Worm (Caenorhabditis elegans): ENCODE results near the gene str-140.
A peak's percentile ranks its signal among the peaks of the same experiment; 100 is the strongest.

Gene str-140

ce11 chrV:8040247-8041084 lies 27.2 kb downstream of the str-140 start:
- TF ChIP-seq klf-2 (GFP tag; conservative IDR thresholded peaks at IDR 0.05) = no peak

ce11 chrV:8039606-8040005 lies 28.1 kb downstream of the str-140 start:
- peak; percentile 58; the same call in 1 of the 2 replicates for TF ChIP-seq flt-1 (GFP tag; IDR thresholded peaks at IDR 0.05)
- no peak for TF ChIP-seq ref-1 (GFP tag; conservative IDR thresholded peaks at IDR 0.05)

ce11 chrV:8039085-8039525 lies 28.6 kb downstream of the str-140 start:
- peak; percentile 38 for TF ChIP-seq flt-1 (GFP tag; IDR thresholded peaks at IDR 0.05)
- TF ChIP-seq cog-1 (tag; optimal IDR thresholded peaks at IDR 0.05) = no peak
- TF ChIP-seq ztf-23 (GFP tag; IDR thresholded peaks at IDR 0.05) = peak; percentile 56; the same call in 1 of the 2 replicates
- TF ChIP-seq ztf-29 (GFP tag; IDR thresholded peaks at IDR 0.05) = no peak

- TF ChIP-seq ref-1 (GFP tag; conservative IDR thresholded peaks at IDR 0.05) = no peak
These were observed 31.8 kb downstream of the str-140 start, which contains the start of gene ZC513.14 for ce11 chrV:8035947-8036346. TSS of gene ZC513.14 (minus strand) at chrV:8036047.

- TF ChIP-seq ztf-23 (GFP tag; IDR thresholded peaks at IDR 0.05) (no peak), klf-2 (GFP tag; conservative IDR thresholded peaks at IDR 0.05) (no peak), tab-1 (GFP tag; IDR thresholded peaks at IDR 0.05) (no peak), cog-1 (tag; optimal IDR thresholded peaks at IDR 0.05) (no peak), ref-1 (GFP tag; conservative IDR thresholded peaks at IDR 0.05) (no peak), med-1 (GFP tag; optimal IDR thresholded peaks at IDR 0.05; ENCODE audit: insufficient read depth) (no peak), flt-1 (GFP tag; IDR thresholded peaks at IDR 0.05) (no peak), T22C8.4 (GFP tag; IDR thresholded peaks at IDR 0.05) (no peak), ztf-29 (GFP tag; IDR thresholded peaks at IDR 0.05) (no peak)
These were observed 32.9 kb downstream of the str-140 start, which contains the start of gene algn-12 for ce11 chrV:8034811-8035210. TSS of gene algn-12 (plus strand) at chrV:8035111.

- TF ChIP-seq flt-1 (GFP tag; IDR thresholded peaks at IDR 0.05) (no peak), cog-1 (tag; optimal IDR thresholded peaks at IDR 0.05) (no peak), ztf-29 (GFP tag; IDR thresholded peaks at IDR 0.05) (no peak), klf-2 (GFP tag; conservative IDR thresholded peaks at IDR 0.05) (no peak), T22C8.4 (GFP tag; IDR thresholded peaks at IDR 0.05) (no peak), ztf-23 (GFP tag; IDR thresholded peaks at IDR 0.05) (no peak), ref-1 (GFP tag; conservative IDR thresholded peaks at IDR 0.05) (no peak), med-1 (GFP tag; optimal IDR thresholded peaks at IDR 0.05; ENCODE audit: insufficient read depth) (no peak)
These were observed 36.6 kb downstream of the str-140 start, which contains the start of gene vars-1 for ce11 chrV:8031121-8031520. TSS of gene vars-1 (plus strand) at chrV:8031411.

ce11 chrV:8028825-8029489 lies 38.7 kb downstream of the str-140 start, which contains the start of gene oma-2:
TSS of gene oma-2 (plus strand) at chrV:8029439.
- TF ChIP-seq ztf-23 (GFP tag; IDR thresholded peaks at IDR 0.05) = no peak

- no peak for TF ChIP-seq tab-1 (GFP tag; IDR thresholded peaks at IDR 0.05)
- TF ChIP-seq T22C8.4 (GFP tag; IDR thresholded peaks at IDR 0.05) = no peak
- no peak for TF ChIP-seq ztf-29 (GFP tag; IDR thresholded peaks at IDR 0.05)
- no peak for TF ChIP-seq med-1 (GFP tag; optimal IDR thresholded peaks at IDR 0.05; ENCODE audit: insufficient read depth)
- no peak for TF ChIP-seq klf-2 (GFP tag; conservative IDR thresholded peaks at IDR 0.05)
- no peak for TF ChIP-seq ztf-23 (GFP tag; IDR thresholded peaks at IDR 0.05)
- TF ChIP-seq cog-1 (tag; optimal IDR thresholded peaks at IDR 0.05) = no peak
- no peak for TF ChIP-seq ref-1 (GFP tag; conservative IDR thresholded peaks at IDR 0.05)
- no peak for TF ChIP-seq flt-1 (GFP tag; IDR thresholded peaks at IDR 0.05)
These were observed 40.1 kb downstream of the str-140 start for ce11 chrV:8027429-8028142.

ce11 chrV:8026343-8026742 lies 41.4 kb downstream of the str-140 start, which contains the start of gene F43H9.4:
TSS of gene F43H9.4 (plus strand) at chrV:8026708.
- TF ChIP-seq klf-2 (GFP tag; conservative IDR thresholded peaks at IDR 0.05) = no peak
- TF ChIP-seq med-1 (GFP tag; optimal IDR thresholded peaks at IDR 0.05; ENCODE audit: insufficient read depth) = no peak
- no peak for TF ChIP-seq cog-1 (tag; optimal IDR thresholded peaks at IDR 0.05)
- TF ChIP-seq T22C8.4 (GFP tag; IDR thresholded peaks at IDR 0.05) = no peak
- TF ChIP-seq tab-1 (GFP tag; IDR thresholded peaks at IDR 0.05) = no peak
- TF ChIP-seq flt-1 (GFP tag; IDR thresholded peaks at IDR 0.05) = no peak
- no peak for TF ChIP-seq ztf-29 (GFP tag; IDR thresholded peaks at IDR 0.05)
- no peak for TF ChIP-seq ztf-23 (GFP tag; IDR thresholded peaks at IDR 0.05)

ce11 chrV:8025259-8025658 lies 42.4 kb downstream of the str-140 start:
- no peak for TF ChIP-seq klf-2 (GFP tag; conservative IDR thresholded peaks at IDR 0.05)
- TF ChIP-seq T22C8.4 (GFP tag; IDR thresholded peaks at IDR 0.05) = no peak
- no peak for TF ChIP-seq ref-1 (GFP tag; conservative IDR thresholded peaks at IDR 0.05)
- TF ChIP-seq flt-1 (GFP tag; IDR thresholded peaks at IDR 0.05) = no peak
- no peak for TF ChIP-seq ztf-23 (GFP tag; IDR thresholded peaks at IDR 0.05)
- TF ChIP-seq cog-1 (tag; optimal IDR thresholded peaks at IDR 0.05) = no peak
- TF ChIP-seq med-1 (GFP tag; optimal IDR thresholded peaks at IDR 0.05; ENCODE audit: insufficient read depth) = no peak

All from whole organism, midembryonic.